Worm (Caenorhabditis elegans) whole organism, L4 larva: ENCODE data around the gene srtx-1.

Experiments used
- F10B5.3 ChIP-seq: sonication (generic microtip); optimal IDR thresholded peaks from 2 replicates; lab custom pipeline; 2016; ENCODE audit warnings: mild to moderate bottlenecking, missing genetic modification characterization, missing compliant biosample characterization
- R02D3.7 ChIP-seq: fragments of 150-350 bp; sonication (generic microtip); optimal IDR thresholded peaks from 3 replicates; lab custom pipeline; 2014; ENCODE audit warnings: missing biosample characterization, missing genetic modification characterization
- Y5F2A.4 ChIP-seq: fragments of 200-800 bp; sonication (Bioruptor generic); optimal IDR thresholded peaks from 2 replicates; lab custom pipeline; 2018; ENCODE audit warnings: mild to moderate bottlenecking, missing genetic modification characterization, missing compliant biosample characterization
- ZK546.5 ChIP-seq, 2 experiments: sonication (generic microtip); optimal IDR thresholded peaks; 2 replicates each; lab custom pipeline; 2017; ENCODE audit warnings: missing biosample characterization in 2 of 2, missing genetic modification characterization in 2 of 2
- aha-1 ChIP-seq: fragments of 150-350 bp; peaks from one replicate; lab custom pipeline; 2014; ENCODE audit warnings: missing biosample characterization, missing genetic modification characterization
- aly-2 ChIP-seq: sonication (generic microtip); optimal IDR thresholded peaks from 2 replicates; lab custom pipeline; 2018; ENCODE audit warnings: missing biosample characterization, missing genetic modification characterization
- ces-1 ChIP-seq: fragments of 150-350 bp; sonication (generic microtip); optimal IDR thresholded peaks from 4 replicates; lab custom pipeline; 2014; ENCODE audit warnings: missing biosample characterization, missing genetic modification reagents, missing genetic modification characterization
- daf-19 ChIP-seq: fragments of 200-800 bp; sonication (Bioruptor generic); conservative IDR thresholded peaks from 2 replicates; pipeline ENCODE4 v1.3.6; 2022; ENCODE audit warnings: missing genetic modification characterization, missing compliant biosample characterization
- egl-43 ChIP-seq: fragments of 200-800 bp; sonication (Bioruptor generic); IDR thresholded peaks from 2 replicates; pipeline ENCODE4 v1.3.6; 2022; ENCODE audit warnings: missing genetic modification reagents, missing genetic modification characterization, missing compliant biosample characterization
- fkh-10 ChIP-seq: fragments of 150-350 bp; optimal IDR thresholded peaks from 2 replicates; lab custom pipeline; 2014; ENCODE audit warnings: missing biosample characterization, missing genetic modification reagents, missing genetic modification characterization
- fos-1 ChIP-seq: fragments of 150-350 bp; optimal IDR thresholded peaks from 2 replicates; lab custom pipeline; 2014; ENCODE audit warnings: missing biosample characterization, missing genetic modification characterization
- hmg-1.1 ChIP-seq: fragments of 200-800 bp; sonication (Bioruptor generic); IDR thresholded peaks from 2 replicates; pipeline ENCODE4 v1.3.6; 2022; ENCODE audit warnings: missing genetic modification reagents, missing genetic modification characterization, missing compliant biosample characterization
- lin-13 ChIP-seq: fragments of 150-350 bp; optimal IDR thresholded peaks from 2 replicates; lab custom pipeline; 2014; ENCODE audit warnings: missing biosample characterization, missing genetic modification reagents, missing genetic modification characterization
- lin-29 ChIP-seq: fragments of 200-800 bp; sonication (Bioruptor generic); IDR thresholded peaks from 2 replicates; pipeline ENCODE4 v1.3.6; 2022; ENCODE audit warnings: missing genetic modification reagents, missing genetic modification characterization, missing compliant biosample characterization
- mdl-1 ChIP-seq, 2 experiments: fragments of 150-350 bp in 1 of 2; sonication (generic microtip) in 1 of 2; optimal IDR thresholded peaks; 2 replicates each; lab custom pipeline; 2014 to 2017; ENCODE audit warnings: missing biosample characterization in 2 of 2, missing genetic modification characterization in 2 of 2
- mep-1 ChIP-seq: fragments of 150-350 bp; sonication (generic microtip); optimal IDR thresholded peaks from 3 replicates; lab custom pipeline; 2014; ENCODE audit warnings: missing biosample characterization, missing genetic modification characterization
- mxl-2 ChIP-seq: fragments of 200-800 bp; sonication (Bioruptor generic); conservative IDR thresholded peaks from 2 replicates; pipeline ENCODE4 v1.3.6; 2022; ENCODE audit warnings: missing genetic modification reagents, missing genetic modification characterization, missing compliant biosample characterization
- nhr-10 ChIP-seq: fragments of 150-350 bp; optimal IDR thresholded peaks from 2 replicates; lab custom pipeline; 2014; ENCODE audit warnings: missing biosample characterization, missing genetic modification characterization
- nhr-111 ChIP-seq: fragments of 200-800 bp; sonication (Bioruptor generic); optimal IDR thresholded peaks from 2 replicates; lab custom pipeline; 2018; ENCODE audit warnings: mild to moderate bottlenecking, missing genetic modification characterization, missing compliant biosample characterization
- nhr-28 ChIP-seq: fragments of 150-350 bp; optimal IDR thresholded peaks from 2 replicates; lab custom pipeline; 2014; ENCODE audit warnings: missing biosample characterization, missing genetic modification characterization
- nhr-41 ChIP-seq: fragments of 200-800 bp; sonication (Bioruptor generic); IDR thresholded peaks from 2 replicates; pipeline ENCODE4 v1.3.6; 2022; ENCODE audit warnings: missing genetic modification reagents, missing genetic modification characterization, missing compliant biosample characterization
- nhr-48 ChIP-seq: sonication (generic microtip); optimal IDR thresholded peaks from 2 replicates; lab custom pipeline; 2016; ENCODE audit warnings: mild to moderate bottlenecking, missing genetic modification characterization, missing compliant biosample characterization
- sdz-12 ChIP-seq: fragments of 200-800 bp; sonication (Bioruptor generic); optimal IDR thresholded peaks from 2 replicates; lab custom pipeline; 2018; ENCODE audit warnings: mild to moderate bottlenecking, missing genetic modification characterization, missing compliant biosample characterization
- set-16 ChIP-seq: fragments of 200-800 bp; sonication (Bioruptor generic); IDR thresholded peaks from 2 replicates; pipeline ENCODE4 v1.3.6; 2022; ENCODE audit warnings: missing genetic modification reagents, missing genetic modification characterization, missing compliant biosample characterization
- tag-97 ChIP-seq: fragments of 200-800 bp; sonication (Bioruptor generic); IDR thresholded peaks from 2 replicates; pipeline ENCODE4 v1.3.6; 2022; ENCODE audit warnings: missing genetic modification characterization, missing compliant biosample characterization
- tra-1 ChIP-seq: fragments of 200-800 bp; sonication (Bioruptor generic); IDR thresholded peaks from 2 replicates; pipeline ENCODE4 v1.3.6; 2022; ENCODE audit warnings: missing genetic modification reagents, missing genetic modification characterization, missing compliant biosample characterization
- unc-62 ChIP-seq, 3 experiments: fragments of 150-350 bp in 1 of 3; sonication (generic microtip); optimal IDR thresholded peaks in 2 of 3; peaks in 1 of 3; 1 replicate in 1 of 3; 2 replicates in 2 of 3; lab custom pipeline; 2014 to 2017; ENCODE audit warnings: missing biosample characterization in 3 of 3, missing genetic modification characterization in 3 of 3, missing genetic modification reagents in 3 of 3, missing genotype in 1 of 3
- vab-7 ChIP-seq: fragments of 200-800 bp; sonication (Bioruptor generic); IDR thresholded peaks from 2 replicates; pipeline ENCODE4 v1.3.6; 2022; ENCODE audit warnings: missing genetic modification reagents, missing genetic modification characterization, missing compliant biosample characterization
- zfp-2 ChIP-seq: sonication (generic microtip); optimal IDR thresholded peaks from 2 replicates; lab custom pipeline; 2016; ENCODE audit warnings: mild to moderate bottlenecking, missing genetic modification characterization, missing compliant biosample characterization
- ztf-7 ChIP-seq: fragments of 150-350 bp; optimal IDR thresholded peaks from 2 replicates; lab custom pipeline; 2014; ENCODE audit warnings: missing biosample characterization, missing genetic modification characterization

srtx-1 gene

DNA sequence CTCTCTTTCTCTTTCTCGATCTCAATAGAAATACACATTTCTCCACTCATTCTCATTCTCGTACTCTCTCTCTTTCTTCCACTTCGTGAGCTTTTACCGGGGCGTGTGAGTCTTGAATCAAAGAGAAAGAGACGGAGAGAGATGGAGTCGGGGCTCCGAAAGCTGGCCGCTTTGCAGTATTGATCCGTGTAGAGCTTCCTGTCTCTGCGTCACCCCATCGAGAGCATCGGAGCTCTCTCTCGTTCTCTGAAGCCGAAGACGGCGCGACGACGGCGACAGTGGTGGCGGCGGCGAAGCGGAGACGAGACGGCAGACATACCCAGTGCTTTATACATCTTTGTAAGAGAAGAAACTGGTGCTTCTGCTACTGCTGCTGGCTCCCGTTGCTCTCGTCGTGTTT, 18.9 kb upstream of the srtx-1 start (continued):
- TF ChIP-seq nhr-28 (tag; lab: Kevin White, UChicago) (no peak), nhr-41 (GFP tag; lab: Robert Waterston, UW) (no peak), tag-97 (GFP tag; lab: Robert Waterston, UW) (no peak), tra-1 (GFP tag; lab: Robert Waterston, UW) (peak; percentile 47; the same call in 1 of the 2 replicates), nhr-10 (tag; lab: Kevin White, UChicago) (no peak), egl-43 (GFP tag; lab: Robert Waterston, UW) (peak; percentile 85), hmg-1.1 (peak; percentile 86), lin-13 (GFP tag; lab: Kevin White, UChicago) (no peak), mep-1 (tag; lab: Kevin White, UChicago) (peak; percentile 76), fos-1 (no peak), R02D3.7 (tag; lab: Kevin White, UChicago) (no peak)

DNA sequence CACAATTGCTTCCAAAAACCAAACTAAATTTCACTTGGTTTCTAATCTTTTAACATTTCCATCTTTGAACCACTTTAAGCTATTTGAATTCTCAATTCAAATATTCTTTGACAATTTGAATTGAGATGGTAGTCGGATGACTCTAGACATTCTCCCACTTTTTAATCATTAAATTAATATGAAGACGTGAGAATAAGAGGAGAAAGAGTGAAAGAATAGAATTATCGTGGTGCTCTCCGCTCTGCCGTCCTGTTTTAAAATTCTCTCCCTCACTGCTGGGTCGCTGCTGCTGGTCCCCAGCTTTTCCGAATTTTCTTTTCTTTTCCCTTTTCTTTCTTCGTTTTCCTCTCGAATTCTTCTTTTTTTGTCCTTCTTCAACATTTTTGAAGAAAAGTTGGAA, 17.6 kb upstream of the srtx-1 start:
- TF ChIP-seq Y5F2A.4 (no peak), set-16 (GFP tag; lab: Robert Waterston, UW) (no peak), ces-1 (GFP tag; lab: Kevin White, UChicago) (no peak), unc-62 (GFP tag; optimal IDR thresholded peaks at IDR 0.05 in 1 of 2; lab: Kevin White, UChicago) (peak in 1 of 2 experiments; percentile 34), unc-62 (tag; optimal IDR thresholded peaks at IDR 0.05; lab: Kevin White, UChicago) (no peak), nhr-41 (GFP tag; lab: Robert Waterston, UW) (no peak), mdl-1 (tag; optimal IDR thresholded peaks at IDR 0.05; lab: Kevin White, UChicago) (no peak), nhr-48 (no peak), nhr-111 (GFP tag; lab: Kevin White, UChicago) (no peak), sdz-12 (GFP tag; lab: Kevin White, UChicago) (no peak), zfp-2 (tag; lab: Kevin White, UChicago) (no peak), aha-1 (peak; percentile 49), vab-7 (GFP tag; lab: Robert Waterston, UW) (no peak), lin-29 (GFP tag; lab: Robert Waterston, UW) (no peak), ztf-7 (no peak)
- TF ChIP-seq, all 104 proteins: peak for 2

DNA sequence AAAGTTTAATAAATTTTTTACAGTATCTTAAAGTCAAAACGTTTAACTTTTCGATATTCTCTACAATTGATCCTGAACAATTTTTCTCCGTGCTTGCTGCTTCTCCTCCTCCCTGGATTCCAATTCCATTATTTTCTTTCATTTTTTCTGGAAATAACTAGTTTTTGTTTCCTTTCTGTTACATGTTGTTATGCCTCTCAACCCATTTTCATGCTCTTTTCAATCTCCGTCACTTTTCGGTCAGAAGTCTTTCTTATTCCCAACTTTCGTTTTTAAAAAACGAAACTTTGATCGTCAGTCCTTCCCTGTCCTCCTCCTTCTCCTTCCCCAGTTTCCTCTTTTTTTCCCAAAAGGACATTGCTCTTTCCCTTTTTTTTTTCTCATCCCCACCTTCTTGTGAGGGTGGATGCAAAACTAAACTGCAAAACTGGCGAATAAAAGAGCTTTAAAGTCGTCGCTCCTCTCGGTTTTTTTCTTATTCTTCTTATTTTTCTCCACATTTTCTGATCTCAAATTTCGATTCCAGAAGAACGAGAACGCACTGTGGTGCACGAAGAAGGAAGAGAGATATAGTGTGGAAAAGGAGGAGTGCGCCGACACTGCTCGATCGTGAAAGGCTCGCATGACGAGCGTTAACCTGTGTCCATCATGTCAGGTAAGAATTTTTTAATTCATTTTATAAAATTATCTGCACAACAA, 15.9 kb upstream of the srtx-1 start, which contains the start of the genes C48A7.16 and egl-19:
Gene C48A7.16, plus strand, starts transcription at position 544 of the 699 bp plus-strand sequence.
Gene egl-19, plus strand, starts transcription at position 649 of the 699 bp plus-strand sequence.
- no peak for TF ChIP-seq mxl-2

DNA sequence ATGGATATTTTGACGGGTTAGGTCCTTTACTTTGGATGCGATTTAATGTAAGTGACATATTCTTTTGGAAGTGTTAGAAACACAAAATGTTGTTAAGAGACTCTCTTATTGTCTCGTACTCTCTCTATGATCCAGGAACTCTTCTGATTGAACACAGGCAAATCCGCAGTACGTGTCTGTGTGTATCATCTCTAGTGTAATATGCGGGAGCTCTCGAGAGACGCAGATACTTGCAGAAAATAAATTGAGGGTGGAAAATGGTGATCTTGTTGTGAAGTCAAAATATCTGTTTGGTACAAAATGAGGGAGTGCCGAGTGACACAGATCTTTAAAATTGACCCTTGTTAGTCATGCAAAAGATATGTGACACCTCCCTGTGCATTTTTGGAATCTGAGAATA, 14.3 kb upstream of the srtx-1 start:
- no peak for TF ChIP-seq aly-2 (tag; lab: Kevin White, UChicago)
- TF ChIP-seq daf-19 (GFP tag; lab: Robert Waterston, UW) = no peak
- TF ChIP-seq F10B5.3 (tag; lab: Kevin White, UChicago) = no peak
- TF ChIP-seq nhr-28 (tag; lab: Kevin White, UChicago) = peak; percentile 31
- no peak for TF ChIP-seq nhr-10 (tag; lab: Kevin White, UChicago)
- TF ChIP-seq, all 104 proteins: peak for 1

DNA sequence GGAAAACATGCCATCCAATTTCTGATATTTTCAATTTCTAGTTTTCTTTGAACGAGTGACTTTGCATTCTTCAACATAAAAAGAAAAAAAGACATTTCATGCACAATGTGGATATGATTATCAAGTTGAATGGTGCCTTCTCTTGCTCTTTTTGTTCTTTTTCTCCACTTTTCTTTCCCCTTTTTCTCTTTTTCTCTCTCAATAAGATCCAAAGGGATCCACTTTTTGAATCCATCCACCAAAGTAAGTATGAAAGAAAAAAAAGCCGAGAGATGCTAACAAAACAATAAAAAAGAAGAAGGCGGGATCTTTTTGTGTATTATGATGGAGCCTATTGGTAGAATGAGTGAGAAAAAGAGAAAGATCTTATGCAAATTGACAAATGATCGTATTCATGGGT, 13.7 kb upstream of the srtx-1 start:
- TF ChIP-seq R02D3.7 (tag; lab: Kevin White, UChicago) = no peak
- peak; percentile 1 for TF ChIP-seq aha-1
- TF ChIP-seq fkh-10 = peak; percentile 86

DNA sequence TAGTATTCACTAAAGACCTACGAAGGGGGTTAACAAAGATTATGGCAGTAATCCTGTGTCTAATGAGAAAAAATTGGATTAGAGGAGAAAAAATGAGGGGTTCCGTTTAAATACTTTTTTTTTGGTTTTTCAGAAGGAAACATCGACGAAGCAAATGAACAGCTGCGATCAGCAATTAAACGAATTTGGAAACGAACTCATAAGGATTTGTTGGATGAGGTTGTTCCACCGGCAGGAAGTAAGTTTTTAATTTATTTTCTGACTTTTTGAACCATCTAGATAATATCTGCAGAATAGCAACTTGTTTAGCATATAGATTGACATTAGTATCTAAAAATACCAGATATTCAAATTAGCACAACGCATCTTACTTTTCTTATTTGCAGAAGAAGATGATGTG, 7.4 kb upstream of the srtx-1 start:
- TF ChIP-seq aha-1 (peak; percentile 97), ZK546.5 (tag; optimal IDR thresholded peaks at IDR 0.05; lab: Kevin White, UChicago) (no peak)
